Fruit fly (Drosophila melanogaster) whole organism, embryonic: ENCODE measurements around the gene SpdS.
A peak's percentile ranks its signal among the peaks of the same experiment; 100 is the strongest.

Experiments
- CG11093 ChIP-seq: fragments of 200-800 bp; sonication (Bioruptor generic); IDR thresholded peaks from 3 replicates; pipeline ENCODE4 v1.3.6; 2022; ENCODE audit warnings: missing biosample characterization, missing genetic modification characterization
- CG15514 ChIP-seq: fragments of 200-800 bp; sonication (Bioruptor generic); optimal IDR thresholded peaks from 3 replicates; lab custom pipeline; 2017; ENCODE audit warnings: missing biosample characterization, missing genetic modification characterization, mild to moderate bottlenecking, moderate library complexity, missing genetic modification reagents
- CG6813 ChIP-seq: fragments of 200-800 bp; sonication (Bioruptor generic); optimal IDR thresholded peaks from 2 replicates; lab custom pipeline; 2017; ENCODE audit warnings: missing biosample characterization, missing genetic modification characterization, mild to moderate bottlenecking, moderate library complexity, missing genetic modification reagents
- HLH3B ChIP-seq: fragments of 200-800 bp; sonication (Bioruptor generic); IDR thresholded peaks from 2 replicates; pipeline ENCODE4 v1.3.6; 2022; ENCODE audit warnings: missing biosample characterization, missing genetic modification characterization
- az2 ChIP-seq: fragments of 200-800 bp; sonication (Bioruptor generic); optimal IDR thresholded peaks from 3 replicates; lab custom pipeline; 2016; ENCODE audit warnings: missing biosample characterization, missing genetic modification characterization

DNA sequence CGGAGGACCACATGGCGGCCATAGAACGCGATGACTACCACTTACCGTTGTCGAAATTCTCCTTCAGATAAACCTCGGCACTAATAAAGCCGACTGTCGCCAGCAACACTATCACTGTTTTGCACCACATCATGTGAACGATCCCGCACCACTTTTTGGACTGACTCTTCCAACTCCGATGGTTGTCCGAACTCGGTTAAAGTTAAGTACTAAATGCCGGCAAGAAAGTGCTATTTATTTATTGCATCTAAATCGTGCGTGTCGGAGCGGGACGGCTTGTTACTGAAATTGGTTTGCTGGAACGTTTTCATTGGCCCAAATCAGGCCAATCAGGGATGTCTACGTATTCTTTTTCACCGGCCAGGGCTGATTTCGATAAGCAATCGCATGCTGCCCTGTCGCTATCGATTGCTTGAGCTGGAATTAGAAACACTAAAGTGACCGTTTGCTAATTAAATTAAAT lies 777 bp upstream of the SpdS start, which contains the start of gene Calr:
- TF ChIP-seq CG6813 = peak; percentile 10
- TF ChIP-seq az2 (GFP tag; lab: Kevin White, UChicago) = no peak
- TF ChIP-seq CG11093 (GFP tag; lab: Robert Waterston, UW) = no peak
- peak; percentile 75 for TF ChIP-seq CG15514 (GFP tag; lab: Kevin White, UChicago)
- no peak for TF ChIP-seq HLH3B
